Fruit fly (Drosophila melanogaster) whole organism, embryonic: ENCODE results near the gene CG42240.
A peak's percentile ranks its signal among the peaks of the same experiment; 100 is the strongest.

ENCODE experiments used
- Abd-B ChIP-seq: fragments of 200-800 bp; sonication (Bioruptor generic); optimal IDR thresholded peaks from 2 replicates; lab custom pipeline; 2018; ENCODE audit warnings: missing biosample characterization, mild to moderate bottlenecking, missing genetic modification characterization, moderate library complexity
- CG10274 ChIP-seq: fragments of 200-800 bp; sonication (Bioruptor generic); optimal IDR thresholded peaks from 3 replicates; lab custom pipeline; 2017; ENCODE audit warnings: missing biosample characterization, mild to moderate bottlenecking, missing genetic modification characterization
- CG10431 ChIP-seq: fragments of 200-800 bp; sonication (Bioruptor generic); optimal IDR thresholded peaks from 3 replicates; lab custom pipeline; 2018; ENCODE audit warnings: missing biosample characterization, mild to moderate bottlenecking, missing genetic modification characterization
- CG11085 ChIP-seq: fragments of 200-800 bp; sonication (Bioruptor generic); IDR thresholded peaks from 2 replicates; pipeline ENCODE4 v1.3.6; 2022; ENCODE audit warnings: missing biosample characterization, missing genetic modification characterization
- CG11093 ChIP-seq: fragments of 200-800 bp; sonication (Bioruptor generic); IDR thresholded peaks from 3 replicates; pipeline ENCODE4 v1.3.6; 2022; ENCODE audit warnings: missing biosample characterization, missing genetic modification characterization
- CG11695 ChIP-seq: fragments of 200-800 bp; sonication (Bioruptor generic); IDR thresholded peaks from 3 replicates; pipeline ENCODE4 v1.3.6; 2022; ENCODE audit warnings: missing biosample characterization, missing genetic modification characterization
- CG13775 ChIP-seq: fragments of 200-800 bp; sonication (Bioruptor generic); optimal IDR thresholded peaks from 3 replicates; lab custom pipeline; 2017; ENCODE audit warnings: missing biosample characterization, mild to moderate bottlenecking, missing genetic modification characterization
- CG14667 ChIP-seq: fragments of 200-800 bp; sonication (Bioruptor generic); IDR thresholded peaks from 2 replicates; pipeline ENCODE4 v1.3.6; 2022; ENCODE audit warnings: missing biosample characterization, missing genetic modification characterization
- CG15601 ChIP-seq: fragments of 200-800 bp; sonication (Bioruptor generic); optimal IDR thresholded peaks from 3 replicates; lab custom pipeline; 2019; ENCODE audit warnings: missing biosample characterization, mild to moderate bottlenecking, missing genetic modification characterization, moderate library complexity
- CG16779 ChIP-seq: fragments of 200-800 bp; sonication (Bioruptor generic); IDR thresholded peaks from 2 replicates; pipeline ENCODE4 v1.3.6; 2022; ENCODE audit warnings: missing biosample characterization, missing genetic modification characterization
- CG1832 ChIP-seq: fragments of 200-800 bp; sonication (Bioruptor generic); optimal IDR thresholded peaks from 2 replicates; lab custom pipeline; 2017; ENCODE audit warnings: missing biosample characterization, mild to moderate bottlenecking, missing genetic modification characterization, inconsistent platforms
- CG2116 ChIP-seq: fragments of 200-800 bp; sonication (Bioruptor generic); optimal IDR thresholded peaks from 3 replicates; lab custom pipeline; 2018; ENCODE audit warnings: missing biosample characterization, mild to moderate bottlenecking, missing genetic modification characterization
- CG2875 ChIP-seq: fragments of 200-800 bp; sonication (Bioruptor generic); optimal IDR thresholded peaks from 2 replicates; lab custom pipeline; 2017; ENCODE audit warnings: missing biosample characterization, mild to moderate bottlenecking, missing genetic modification characterization, missing genetic modification reagents
- CG42726 ChIP-seq: fragments of 200-800 bp; sonication (Bioruptor generic); IDR thresholded peaks from 2 replicates; pipeline ENCODE4 v1.3.6; 2022; ENCODE audit warnings: missing biosample characterization, missing genetic modification characterization; ENCODE audit not compliant: partially characterized antibody
- CG6765 ChIP-seq: fragments of 200-800 bp; sonication (Bioruptor generic); optimal IDR thresholded peaks from 3 replicates; lab custom pipeline; 2017; ENCODE audit warnings: missing biosample characterization, mild to moderate bottlenecking, missing genetic modification characterization
- CG6791 ChIP-seq: fragments of 200-800 bp; sonication (Bioruptor generic); IDR thresholded peaks from 3 replicates; pipeline ENCODE4 v1.3.6; 2022; ENCODE audit warnings: missing biosample characterization, missing genetic modification characterization; ENCODE audit not compliant: partially characterized antibody
- CG7357 ChIP-seq: fragments of 200-800 bp; sonication (Bioruptor generic); IDR thresholded peaks from 3 replicates; pipeline ENCODE4 v1.3.6; 2022; ENCODE audit warnings: missing biosample characterization, missing genetic modification characterization
- CG7839 ChIP-seq: fragments of 200-800 bp; sonication (Bioruptor generic); optimal IDR thresholded peaks from 3 replicates; lab custom pipeline; 2018; ENCODE audit warnings: missing biosample characterization, mild to moderate bottlenecking, missing genetic modification characterization, moderate library complexity
- CG8290 ChIP-seq, 3 experiments: fragments of 200-800 bp; sonication (Bioruptor generic); optimal IDR thresholded peaks; 2 replicates each; lab custom pipeline; 2016 to 2019; ENCODE audit warnings: missing biosample characterization in 3 of 3, missing genetic modification characterization in 3 of 3, mild to moderate bottlenecking in 2 of 3, moderate library complexity in 1 of 3
- CG8478 ChIP-seq: fragments of >200 bp; optimal IDR thresholded peaks from 2 replicates; lab custom pipeline; 2018
- Doc2 ChIP-seq: fragments of 200-800 bp; sonication (Bioruptor generic); IDR thresholded peaks from 2 replicates; pipeline ENCODE4 v1.3.6; 2022; ENCODE audit warnings: missing biosample characterization, missing genetic modification characterization
- Drgx ChIP-seq: fragments of 200-800 bp; sonication (Bioruptor generic); IDR thresholded peaks from 2 replicates; pipeline ENCODE4 v1.3.6; 2022; ENCODE audit warnings: missing biosample characterization, missing genetic modification characterization
- HmgD ChIP-seq: fragments of 200-800 bp; sonication (Bioruptor generic); optimal IDR thresholded peaks from 3 replicates; lab custom pipeline; 2016; ENCODE audit warnings: missing biosample characterization, missing genetic modification characterization
- Hmr ChIP-seq: fragments of 200-800 bp; sonication (Bioruptor generic); optimal IDR thresholded peaks from 3 replicates; lab custom pipeline; 2017; ENCODE audit warnings: mild to moderate bottlenecking, missing biosample characterization, missing genetic modification reagents, missing genetic modification characterization
- Mrtf ChIP-seq: fragments of 200-800 bp; sonication (Bioruptor generic); IDR thresholded peaks from 3 replicates; pipeline ENCODE4 v1.3.6; 2022; ENCODE audit warnings: missing biosample characterization, missing genetic modification characterization
- Myb ChIP-seq: fragments of 200-800 bp; sonication (Bioruptor generic); optimal IDR thresholded peaks from 2 replicates; lab custom pipeline; 2016; ENCODE audit warnings: missing biosample characterization, missing genetic modification characterization
- Neu2 ChIP-seq: fragments of 200-800 bp; sonication (Bioruptor generic); optimal IDR thresholded peaks from 3 replicates; lab custom pipeline; 2016; ENCODE audit warnings: missing biosample characterization, missing genetic modification characterization, borderline replicate concordance
- NfI ChIP-seq: fragments of 200-800 bp; sonication (Bioruptor generic); optimal IDR thresholded peaks from 3 replicates; lab custom pipeline; 2018; ENCODE audit warnings: missing biosample characterization, mild to moderate bottlenecking, missing genetic modification characterization, moderate library complexity
- Spps ChIP-seq: fragments of 200-800 bp; sonication (Bioruptor generic); optimal IDR thresholded peaks from 2 replicates; lab custom pipeline; 2018; ENCODE audit warnings: missing biosample characterization, mild to moderate bottlenecking, missing genetic modification characterization
- Usf ChIP-seq: fragments of 200-800 bp; sonication (Bioruptor generic); optimal IDR thresholded peaks from 2 replicates; lab custom pipeline; 2017; ENCODE audit warnings: missing genotype, missing biosample characterization, missing genetic modification characterization
- cad ChIP-seq: fragments of >200 bp; optimal IDR thresholded peaks from 2 replicates; lab custom pipeline; 2017; ENCODE audit warnings: missing biosample characterization, missing genetic modification characterization
- da ChIP-seq: fragments of 200-800 bp; sonication (Bioruptor generic); optimal IDR thresholded peaks from 2 replicates; lab custom pipeline; 2016; ENCODE audit warnings: missing biosample characterization, missing genetic modification characterization
- dan ChIP-seq: fragments of 200-800 bp; sonication (Bioruptor generic); IDR thresholded peaks from 2 replicates; pipeline ENCODE4 v1.3.6; 2022; ENCODE audit warnings: missing biosample characterization, missing genetic modification characterization
- esg ChIP-seq: fragments of 200-800 bp; sonication (Bioruptor generic); conservative IDR thresholded peaks from 2 replicates; pipeline ENCODE4 v1.3.6; 2022; ENCODE audit warnings: missing biosample characterization, missing genetic modification characterization
- ewg ChIP-seq: fragments of 200-800 bp; sonication (Bioruptor generic); optimal IDR thresholded peaks from 3 replicates; lab custom pipeline; 2017; ENCODE audit warnings: mild to moderate bottlenecking, missing biosample characterization, missing genetic modification reagents, missing genetic modification characterization
- fd96Cb ChIP-seq: fragments of 200-800 bp; sonication (Bioruptor generic); optimal IDR thresholded peaks from 2 replicates; lab custom pipeline; 2018; ENCODE audit warnings: missing biosample characterization, mild to moderate bottlenecking, missing genetic modification characterization, moderate library complexity
- grn ChIP-seq: fragments of 200-800 bp; sonication (Bioruptor generic); optimal IDR thresholded peaks from 3 replicates; lab custom pipeline; 2017; ENCODE audit warnings: missing biosample characterization, missing genetic modification characterization
- gsb-n ChIP-seq: fragments of 200-800 bp; sonication (Bioruptor generic); optimal IDR thresholded peaks from 3 replicates; lab custom pipeline; 2018; ENCODE audit warnings: missing biosample characterization, mild to moderate bottlenecking, missing genetic modification characterization
- ken ChIP-seq: fragments of 200-800 bp; sonication (Bioruptor generic); IDR thresholded peaks from 3 replicates; pipeline ENCODE4 v1.3.6; 2022; ENCODE audit warnings: missing biosample characterization, missing genetic modification characterization
- luna ChIP-seq: fragments of 200-800 bp; sonication (Bioruptor generic); optimal IDR thresholded peaks from 2 replicates; lab custom pipeline; 2016; ENCODE audit warnings: missing biosample characterization, missing genetic modification characterization
- onecut ChIP-seq: fragments of 200-800 bp; sonication (Bioruptor generic); IDR thresholded peaks from 2 replicates; pipeline ENCODE4 v1.3.6; 2022; ENCODE audit warnings: missing biosample characterization, missing genetic modification characterization
- pho ChIP-seq: fragments of 200-800 bp; sonication (Bioruptor generic); optimal IDR thresholded peaks from 2 replicates; lab custom pipeline; 2016; ENCODE audit warnings: missing biosample characterization, missing genetic modification characterization
- sima ChIP-seq: fragments of 200-800 bp; sonication (Bioruptor generic); optimal IDR thresholded peaks from 2 replicates; lab custom pipeline; 2016; ENCODE audit warnings: missing biosample characterization, missing genetic modification characterization
- ssp ChIP-seq: fragments of 200-800 bp; sonication (Bioruptor generic); IDR thresholded peaks from 2 replicates; pipeline ENCODE4 v1.3.6; 2022; ENCODE audit warnings: missing biosample characterization, missing genetic modification characterization
- unpg ChIP-seq: fragments of 200-800 bp; sonication (Bioruptor generic); optimal IDR thresholded peaks from 3 replicates; lab custom pipeline; 2018; ENCODE audit warnings: missing biosample characterization, mild to moderate bottlenecking, missing genetic modification characterization, moderate library complexity
- vnd ChIP-seq: fragments of 200-800 bp; sonication (Bioruptor generic); IDR thresholded peaks from 3 replicates; pipeline ENCODE4 v1.3.6; 2022; ENCODE audit warnings: missing biosample characterization, missing genetic modification characterization; ENCODE audit not compliant: partially characterized antibody
- wek ChIP-seq: fragments of 200-800 bp; sonication (Bioruptor generic); optimal IDR thresholded peaks from 3 replicates; lab custom pipeline; 2018; ENCODE audit warnings: missing biosample characterization, mild to moderate bottlenecking, missing genetic modification characterization, moderate library complexity

Gene CG42240

DNA sequence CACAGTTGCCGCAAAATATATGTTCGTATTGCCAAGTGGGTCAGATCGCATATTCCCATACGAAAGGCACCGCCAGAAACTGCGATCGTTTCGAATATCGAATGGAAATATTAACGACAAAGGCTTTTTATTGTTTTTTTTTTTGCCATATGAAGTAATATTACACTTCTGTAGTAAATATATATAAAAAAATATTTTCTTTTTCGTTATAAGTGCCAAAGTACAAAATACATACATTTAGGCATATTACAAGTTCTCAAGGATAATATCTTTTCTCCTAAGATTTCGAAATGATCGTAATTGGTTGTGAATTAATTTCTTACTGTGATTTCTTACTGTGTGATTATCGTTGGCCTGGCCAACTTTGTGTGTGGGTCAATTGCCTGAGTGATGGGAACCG lies 26.4 kb upstream of the CG42240 start:
- TF ChIP-seq CG13775 (GFP tag; lab: Kevin White, UChicago), result no peak
- peak; percentile 26; the same call in 1 of the 2 replicates for TF ChIP-seq Drgx (GFP tag; lab: Robert Waterston, UW)
- TF ChIP-seq ken (GFP tag; lab: Robert Waterston, UW), result no peak
- TF ChIP-seq wek (GFP tag; lab: Kevin White, UChicago), result no peak
- TF ChIP-seq, all 482 proteins: peak for 1

DNA sequence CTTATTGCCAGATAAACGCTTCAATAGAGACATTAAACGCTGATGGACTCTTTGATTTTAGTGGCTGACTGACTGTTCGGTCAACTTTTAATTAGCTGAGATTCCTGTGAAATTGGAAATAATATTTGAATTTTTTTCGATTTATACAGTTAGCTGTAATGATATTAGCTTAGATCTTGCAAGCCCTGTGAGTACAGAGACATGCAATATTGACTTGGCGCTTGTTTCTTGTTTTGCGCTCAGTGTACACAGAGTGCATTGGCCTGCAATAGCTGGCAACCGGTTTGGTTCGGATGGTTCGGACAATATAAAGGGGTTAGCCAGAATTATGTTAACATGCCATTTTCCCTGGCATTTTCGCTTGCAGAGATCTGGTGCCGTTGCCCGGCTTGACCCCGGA lies 25.3 kb upstream of the CG42240 start:
- TF ChIP-seq NfI (GFP tag; lab: Kevin White, UChicago), result no peak
- no peak for TF ChIP-seq CG10274 (GFP tag; lab: Kevin White, UChicago)
- TF ChIP-seq gsb-n (tag; lab: Kevin White, UChicago), result no peak
- no peak for TF ChIP-seq grn (GFP tag; lab: Kevin White, UChicago)
- no peak for TF ChIP-seq CG2116 (GFP tag; lab: Kevin White, UChicago)
- TF ChIP-seq Drgx (GFP tag; lab: Robert Waterston, UW), result peak; percentile 47; the same call in 1 of the 2 replicates

DNA sequence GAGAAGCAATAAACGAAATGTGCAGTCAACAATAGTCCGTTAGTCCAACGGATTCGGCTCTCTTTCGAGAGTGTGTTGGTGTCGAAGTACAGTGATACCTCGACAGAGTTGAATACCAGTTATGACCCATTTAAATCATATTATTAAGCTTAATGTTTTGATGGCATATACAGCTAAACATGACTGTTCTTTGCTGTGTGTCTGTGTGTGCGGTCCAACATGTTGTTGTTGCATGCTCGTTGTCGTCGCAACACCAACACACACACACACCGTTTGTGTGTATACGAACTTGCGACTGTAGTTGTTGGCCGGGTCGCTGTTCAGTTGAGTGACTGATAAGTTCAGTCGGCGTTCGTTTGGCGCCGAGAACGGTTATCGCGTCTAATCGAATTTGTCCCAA lies 21.8 kb upstream of the CG42240 start, which contains the start of gene CG15894:
TSS of gene CG15894 (plus strand) at position 361 of the 400 bp plus-strand sequence.
- TF ChIP-seq Usf (GFP tag; lab: Kevin White, UChicago) (no peak), CG6765 (GFP tag; lab: Kevin White, UChicago) (no peak), Doc2 (GFP tag; lab: Robert Waterston, UW) (no peak), CG8478 (lab: Kevin White, UChicago) (no peak), Mrtf (GFP tag; lab: Robert Waterston, UW) (no peak), CG6791 (GFP tag; lab: Robert Waterston, UW) (no peak), fd96Cb (no peak), Neu2 (GFP tag; lab: Kevin White, UChicago) (no peak), CG1832 (GFP tag; lab: Kevin White, UChicago) (no peak), vnd (GFP tag; lab: Robert Waterston, UW) (no peak), CG16779 (GFP tag; lab: Robert Waterston, UW) (no peak), CG11085 (no peak), luna (GFP tag; lab: Kevin White, UChicago) (no peak), ssp (GFP tag; lab: Robert Waterston, UW) (no peak), Spps (tag; lab: Kevin White, UChicago) (no peak), CG13775 (GFP tag; lab: Kevin White, UChicago) (no peak), Hmr (GFP tag; lab: Kevin White, UChicago) (peak; percentile 35), CG8290 (GFP tag; optimal IDR thresholded peaks at IDR 0.05; lab: Kevin White, UChicago) (no peak), CG8290 (tag; optimal IDR thresholded peaks at IDR 0.05; lab: Kevin White, UChicago) (peak in 1 of 2 experiments; percentile 64), Myb (GFP tag; lab: Kevin White, UChicago) (no peak), CG7357 (no peak), sima (GFP tag; lab: Kevin White, UChicago) (no peak), Abd-B (GFP tag; lab: Kevin White, UChicago) (no peak), CG2875 (GFP tag; lab: Kevin White, UChicago) (no peak), esg (GFP tag; lab: Robert Waterston, UW) (no peak), onecut (GFP tag; lab: Robert Waterston, UW) (no peak), CG15601 (tag; lab: Kevin White, UChicago) (no peak), pho (GFP tag; lab: Kevin White, UChicago) (no peak), ewg (GFP tag; lab: Kevin White, UChicago) (no peak), CG2116 (GFP tag; lab: Kevin White, UChicago) (no peak), dan (no peak), CG14667 (GFP tag; lab: Robert Waterston, UW) (no peak), cad (GFP tag; lab: Kevin White, UChicago) (no peak), HmgD (GFP tag; lab: Kevin White, UChicago) (no peak), CG11695 (GFP tag; lab: Robert Waterston, UW) (no peak), CG42726 (GFP tag; lab: Robert Waterston, UW) (no peak), CG11093 (GFP tag; lab: Robert Waterston, UW) (no peak), da (no peak), CG7839 (tag; lab: Kevin White, UChicago) (no peak), unpg (GFP tag; lab: Kevin White, UChicago) (no peak), CG10431 (GFP tag; lab: Kevin White, UChicago) (no peak)
